Worm (Caenorhabditis elegans): Measurements from ENCODE around the gene cdh-3.

ce11 chrIII:7780566-7781238 lies 26.5 kb upstream of the cdh-3 start:
- TF ChIP-seq lin-35 (GFP tag; optimal IDR thresholded peaks at IDR 0.05) (no peak), aha-1 (tag; optimal IDR thresholded peaks at IDR 0.05) (no peak), nhr-77 (tag; optimal IDR thresholded peaks at IDR 0.05) (no peak), fkh-8 (tag; optimal IDR thresholded peaks at IDR 0.05) (no peak), unc-62 (GFP tag; optimal IDR thresholded peaks at IDR 0.05) (no peak)

Measured in whole organism, L1 larva.